Fruit fly (Drosophila melanogaster) whole organism, embryonic: ENCODE data around the gene CG7556.

Experiments
- Adf1 ChIP-seq: fragments of 200-800 bp; sonication (Bioruptor generic); IDR thresholded peaks from 2 replicates; pipeline ENCODE4 v1.3.6; 2022; ENCODE audit warnings: missing biosample characterization, missing genetic modification characterization
- Atf6 ChIP-seq: fragments of 200-800 bp; sonication (Bioruptor generic); IDR thresholded peaks from 2 replicates; pipeline ENCODE4 v1.3.6; 2022; ENCODE audit warnings: missing biosample characterization, missing genetic modification characterization
- CG10321 ChIP-seq: fragments of 200-800 bp; sonication (Bioruptor generic); IDR thresholded peaks from 2 replicates; pipeline ENCODE4 v1.3.6; 2022; ENCODE audit warnings: missing biosample characterization, missing genetic modification characterization
- CG11504 ChIP-seq: fragments of 200-800 bp; sonication (Bioruptor generic); optimal IDR thresholded peaks from 3 replicates; lab custom pipeline; 2019; ENCODE audit warnings: missing biosample characterization, mild to moderate bottlenecking, missing genetic modification characterization, moderate library complexity
- CG11560 ChIP-seq: fragments of 200-800 bp; sonication (Bioruptor generic); IDR thresholded peaks from 3 replicates; pipeline ENCODE4 v1.3.6; 2022; ENCODE audit warnings: missing biosample characterization, missing genetic modification characterization
- CG11723 ChIP-seq: fragments of 200-800 bp; sonication (Bioruptor generic); optimal IDR thresholded peaks from 2 replicates; lab custom pipeline; 2017; ENCODE audit warnings: missing biosample characterization, mild to moderate bottlenecking, missing genetic modification characterization
- CG12299 ChIP-seq: fragments of 200-800 bp; sonication (Bioruptor generic); optimal IDR thresholded peaks from 2 replicates; lab custom pipeline; 2018; ENCODE audit warnings: missing biosample characterization, mild to moderate bottlenecking, missing genetic modification characterization
- CG13424 ChIP-seq: fragments of 200-800 bp; sonication (Bioruptor generic); optimal IDR thresholded peaks from 2 replicates; lab custom pipeline; 2019; ENCODE audit warnings: missing biosample characterization, mild to moderate bottlenecking, missing genetic modification characterization, moderate library complexity
- CG14710 ChIP-seq: fragments of 200-800 bp; sonication (Bioruptor generic); optimal IDR thresholded peaks from 3 replicates; lab custom pipeline; 2019; ENCODE audit warnings: missing biosample characterization, mild to moderate bottlenecking, missing genetic modification characterization, moderate library complexity
- CG4282 ChIP-seq: fragments of 200-800 bp; sonication (Bioruptor generic); optimal IDR thresholded peaks from 2 replicates; lab custom pipeline; 2016; ENCODE audit warnings: missing biosample characterization, missing genetic modification characterization
- CG4854 ChIP-seq: fragments of 200-800 bp; sonication (Bioruptor generic); optimal IDR thresholded peaks from 2 replicates; lab custom pipeline; 2016; ENCODE audit warnings: missing biosample characterization, missing genetic modification characterization, inconsistent platforms
- CG7372 ChIP-seq: fragments of 200-800 bp; sonication (Bioruptor generic); IDR thresholded peaks from 2 replicates; pipeline ENCODE4 v1.3.6; 2022; ENCODE audit warnings: missing biosample characterization, missing genetic modification characterization
- CG8765 ChIP-seq: fragments of 200-800 bp; sonication (Bioruptor generic); IDR thresholded peaks from 2 replicates; pipeline ENCODE4 v1.3.6; 2022; ENCODE audit warnings: missing biosample characterization, missing genetic modification characterization
- CG8924 ChIP-seq: fragments of 200-800 bp; optimal IDR thresholded peaks from 3 replicates; lab custom pipeline; 2019; ENCODE audit warnings: missing biosample characterization, mild to moderate bottlenecking, missing genetic modification characterization, moderate library complexity
- Chrac-16 ChIP-seq: fragments of 200-800 bp; sonication (Bioruptor generic); optimal IDR thresholded peaks from 3 replicates; lab custom pipeline; 2016; ENCODE audit warnings: missing biosample characterization, missing genetic modification characterization
- CrebB ChIP-seq: fragments of 200-800 bp; sonication (Bioruptor generic); optimal IDR thresholded peaks from 3 replicates; lab custom pipeline; 2018; ENCODE audit warnings: missing biosample characterization, mild to moderate bottlenecking, missing genetic modification characterization
- Doc2 ChIP-seq: fragments of 200-800 bp; sonication (Bioruptor generic); IDR thresholded peaks from 2 replicates; pipeline ENCODE4 v1.3.6; 2022; ENCODE audit warnings: missing biosample characterization, missing genetic modification characterization
- Dp ChIP-seq: fragments of 200-800 bp; sonication (Bioruptor generic); optimal IDR thresholded peaks from 2 replicates; lab custom pipeline; 2018; ENCODE audit warnings: missing biosample characterization, mild to moderate bottlenecking, missing genetic modification characterization, moderate library complexity
- Drgx ChIP-seq: fragments of 200-800 bp; sonication (Bioruptor generic); IDR thresholded peaks from 2 replicates; pipeline ENCODE4 v1.3.6; 2022; ENCODE audit warnings: missing biosample characterization, missing genetic modification characterization
- HLH4C ChIP-seq: fragments of 200-800 bp; sonication (Bioruptor generic); IDR thresholded peaks from 3 replicates; pipeline ENCODE4 v1.3.6; 2022; ENCODE audit warnings: missing biosample characterization, missing genetic modification characterization; ENCODE audit not compliant: partially characterized antibody
- Hmr ChIP-seq: fragments of 200-800 bp; sonication (Bioruptor generic); optimal IDR thresholded peaks from 3 replicates; lab custom pipeline; 2017; ENCODE audit warnings: mild to moderate bottlenecking, missing biosample characterization, missing genetic modification reagents, missing genetic modification characterization
- Kr ChIP-seq: fragments of 200-800 bp; sonication (Bioruptor generic); optimal IDR thresholded peaks from 2 replicates; lab custom pipeline; 2017; ENCODE audit warnings: missing biosample characterization, mild to moderate bottlenecking, missing genetic modification characterization
- MESR4 ChIP-seq: fragments of 200-800 bp; sonication (Bioruptor generic); optimal IDR thresholded peaks from 2 replicates; lab custom pipeline; 2018; ENCODE audit warnings: missing biosample characterization, mild to moderate bottlenecking, missing genetic modification characterization, moderate library complexity
- Mes4 ChIP-seq: fragments of 200-800 bp; sonication (Bioruptor generic); optimal IDR thresholded peaks from 2 replicates; lab custom pipeline; 2016; ENCODE audit warnings: missing biosample characterization, missing genetic modification characterization
- NC2β ChIP-seq: fragments of 200-800 bp; sonication (Bioruptor generic); optimal IDR thresholded peaks from 2 replicates; lab custom pipeline; 2016; ENCODE audit warnings: missing biosample characterization, missing genetic modification characterization
- Pdp1 ChIP-seq, 2 experiments: fragments of 200-800 bp; sonication (Bioruptor generic); optimal IDR thresholded peaks; 3 replicates each; lab custom pipeline; 2016; ENCODE audit warnings: missing biosample characterization in 2 of 2, missing genetic modification characterization in 2 of 2, mild to moderate bottlenecking in 1 of 2, moderate library complexity in 1 of 2
- Rfx ChIP-seq: fragments of 200-800 bp; sonication (Bioruptor generic); IDR thresholded peaks from 2 replicates; pipeline ENCODE4 v1.3.6; 2022; ENCODE audit warnings: missing biosample characterization, missing genetic modification characterization
- al ChIP-seq: fragments of 200-800 bp; sonication (Bioruptor generic); IDR thresholded peaks from 2 replicates; pipeline ENCODE4 v1.3.6; 2022; ENCODE audit warnings: missing biosample characterization, missing genetic modification characterization
- ato ChIP-seq: fragments of 200-800 bp; sonication (Bioruptor generic); IDR thresholded peaks from 2 replicates; pipeline ENCODE4 v1.3.6; 2022; ENCODE audit warnings: missing biosample characterization, missing genetic modification characterization; ENCODE audit not compliant: partially characterized antibody
- bigmax ChIP-seq: fragments of 200-800 bp; sonication (Bioruptor generic); optimal IDR thresholded peaks from 2 replicates; lab custom pipeline; 2018; ENCODE audit warnings: missing biosample characterization, mild to moderate bottlenecking, missing genetic modification characterization
- crp ChIP-seq, 2 experiments: fragments of 200-800 bp; sonication (Bioruptor generic); optimal IDR thresholded peaks; 2 replicates in 1 of 2; 3 replicates in 1 of 2; lab custom pipeline; 2017; ENCODE audit warnings: missing biosample characterization in 2 of 2, missing genetic modification characterization in 2 of 2, mild to moderate bottlenecking in 1 of 2, moderate library complexity in 1 of 2
- dati ChIP-seq: fragments of 200-800 bp; sonication (Bioruptor generic); IDR thresholded peaks from 2 replicates; pipeline ENCODE4 v1.3.6; 2022; ENCODE audit warnings: missing biosample characterization, missing genetic modification characterization
- dimm ChIP-seq: fragments of 200-800 bp; sonication (Bioruptor generic); IDR thresholded peaks from 2 replicates; pipeline ENCODE4 v1.3.6; 2022; ENCODE audit warnings: missing biosample characterization, missing genetic modification characterization
- gcm ChIP-seq: fragments of 200-800 bp; sonication (Bioruptor generic); optimal IDR thresholded peaks from 2 replicates; lab custom pipeline; 2019; ENCODE audit warnings: missing biosample characterization, mild to moderate bottlenecking, missing genetic modification characterization, moderate library complexity
- gfzf ChIP-seq: fragments of 200-800 bp; sonication (Bioruptor generic); optimal IDR thresholded peaks from 2 replicates; lab custom pipeline; 2016; ENCODE audit warnings: missing biosample characterization, mild to moderate bottlenecking, missing genetic modification characterization, moderate library complexity
- gro ChIP-seq: fragments of 200-800 bp; sonication (Bioruptor generic); optimal IDR thresholded peaks from 2 replicates; lab custom pipeline; 2016; ENCODE audit warnings: missing biosample characterization, missing genetic modification characterization
- ham ChIP-seq: fragments of 200-800 bp; sonication (Bioruptor generic); IDR thresholded peaks from 2 replicates; pipeline ENCODE4 v1.3.6; 2022; ENCODE audit warnings: missing biosample characterization, missing genetic modification characterization
- ind ChIP-seq: fragments of 200-800 bp; sonication (Bioruptor generic); optimal IDR thresholded peaks from 3 replicates; lab custom pipeline; 2016; ENCODE audit warnings: missing biosample characterization, missing genetic modification characterization
- knrl ChIP-seq: fragments of 200-800 bp; sonication (Bioruptor generic); IDR thresholded peaks from 3 replicates; pipeline ENCODE4 v1.3.6; 2022; ENCODE audit warnings: missing biosample characterization, missing genetic modification characterization; ENCODE audit not compliant: partially characterized antibody
- lab ChIP-seq: fragments of 200-800 bp; sonication (Bioruptor generic); optimal IDR thresholded peaks from 3 replicates; lab custom pipeline; 2017; ENCODE audit warnings: missing biosample characterization, missing genetic modification characterization, mild to moderate bottlenecking, moderate library complexity, missing genetic modification reagents
- pb ChIP-seq: fragments of 200-800 bp; sonication (Bioruptor generic); optimal IDR thresholded peaks from 3 replicates; lab custom pipeline; 2016; ENCODE audit warnings: missing biosample characterization, missing genetic modification characterization
- psq ChIP-seq: fragments of 200-800 bp; sonication (Bioruptor generic); optimal IDR thresholded peaks from 2 replicates; lab custom pipeline; 2017; ENCODE audit warnings: missing biosample characterization, missing genetic modification characterization
- run ChIP-seq: fragments of 200-800 bp; sonication (Bioruptor generic); optimal IDR thresholded peaks from 3 replicates; lab custom pipeline; 2018; ENCODE audit warnings: missing biosample characterization, mild to moderate bottlenecking, missing genetic modification characterization
- schlank ChIP-seq: fragments of 200-800 bp; sonication (Bioruptor generic); optimal IDR thresholded peaks from 2 replicates; lab custom pipeline; 2018; ENCODE audit warnings: missing biosample characterization, mild to moderate bottlenecking, missing genetic modification characterization
- tio ChIP-seq: fragments of 200-800 bp; sonication (Bioruptor generic); optimal IDR thresholded peaks from 2 replicates; lab custom pipeline; 2017; ENCODE audit warnings: missing biosample characterization, missing genetic modification characterization, inconsistent platforms
- toy ChIP-seq: fragments of 200-800 bp; sonication (Bioruptor generic); IDR thresholded peaks from 2 replicates; pipeline ENCODE4 v1.3.6; 2022; ENCODE audit warnings: missing biosample characterization, missing genetic modification characterization
- usp ChIP-seq: fragments of >200 bp; optimal IDR thresholded peaks from 2 replicates; lab custom pipeline; 2017; ENCODE audit warnings: missing biosample characterization, missing genetic modification characterization
- vfl ChIP-seq: fragments of 200-800 bp; sonication (Bioruptor generic); optimal IDR thresholded peaks from 2 replicates; lab custom pipeline; 2016; ENCODE audit warnings: missing biosample characterization, missing genetic modification characterization
- wek ChIP-seq: fragments of 200-800 bp; sonication (Bioruptor generic); optimal IDR thresholded peaks from 3 replicates; lab custom pipeline; 2018; ENCODE audit warnings: missing biosample characterization, mild to moderate bottlenecking, missing genetic modification characterization, moderate library complexity
- zfh1 ChIP-seq: fragments of 200-800 bp; sonication (Bioruptor generic); IDR thresholded peaks from 3 replicates; pipeline ENCODE4 v1.3.6; 2022; ENCODE audit warnings: missing biosample characterization, missing genetic modification characterization
- zfh2 ChIP-seq: fragments of 200-800 bp; sonication (Bioruptor generic); optimal IDR thresholded peaks from 2 replicates; lab custom pipeline; 2016; ENCODE audit warnings: missing biosample characterization, missing genetic modification characterization

Gene CG7556

dm6 chrX:19154998-19155397 lies 24.6 kb downstream of the CG7556 start (continued):
- TF ChIP-seq run (tag; lab: Kevin White, UChicago) (peak; percentile 30), knrl (GFP tag; lab: Robert Waterston, UW) (no peak), CG7372 (peak; percentile 56; the same call in 1 of the 2 replicates), toy (GFP tag; lab: Robert Waterston, UW) (no peak), CG13424 (tag; lab: Kevin White, UChicago) (peak; percentile 86), HLH4C (no peak), dimm (GFP tag; lab: Robert Waterston, UW) (peak; percentile 68), CG11504 (peak; percentile 85), pb (peak; percentile 87), al (no peak), Rfx (GFP tag; lab: Robert Waterston, UW) (peak; percentile 67), NC2β (GFP tag; lab: Kevin White, UChicago) (peak; percentile 90), CG12299 (peak; percentile 8), ham (GFP tag; lab: Robert Waterston, UW) (no peak), CG14710 (tag; lab: Kevin White, UChicago) (peak; percentile 93), CG11560 (tag; lab: Robert Waterston, UW) (0 out of 3 replicates have a peak, but pooled peaks have one; percentile 41), Pdp1 (GFP tag; optimal IDR thresholded peaks at IDR 0.05; lab: Kevin White, UChicago) (peak; percentile 82 to 93), zfh2 (no peak), Atf6 (GFP tag; lab: Robert Waterston, UW) (peak; percentile 56; the same call in 1 of the 2 replicates), Drgx (GFP tag; lab: Robert Waterston, UW) (peak; percentile 93), MESR4 (GFP tag; lab: Kevin White, UChicago) (peak; percentile 6), Dp (GFP tag; lab: Kevin White, UChicago) (no peak), dati (GFP tag; lab: Robert Waterston, UW) (peak; percentile 72), CG8924 (tag; lab: Kevin White, UChicago) (peak; percentile 91), CG4854 (GFP tag; lab: Kevin White, UChicago) (peak; percentile 73), bigmax (GFP tag; lab: Kevin White, UChicago) (no peak), CG4282 (GFP tag; lab: Kevin White, UChicago) (peak; percentile 53), usp (GFP tag; lab: Kevin White, UChicago) (no peak), gfzf (no peak), vfl (no peak), crp (GFP tag; optimal IDR thresholded peaks at IDR 0.05; lab: Kevin White, UChicago) (peak in 1 of 2 experiments; percentile 29), schlank (tag; lab: Kevin White, UChicago) (peak; percentile 23), Kr (GFP tag; lab: Kevin White, UChicago) (peak; percentile 15), Chrac-16 (GFP tag; lab: Kevin White, UChicago) (peak; percentile 87), zfh1 (GFP tag; lab: Robert Waterston, UW) (peak; percentile 95), CG8765 (GFP tag; lab: Robert Waterston, UW) (peak; percentile 83), Hmr (GFP tag; lab: Kevin White, UChicago) (peak; percentile 15), CG10321 (GFP tag; lab: Robert Waterston, UW) (no peak), ato (no peak), CrebB (tag; lab: Kevin White, UChicago) (peak; percentile 70), ind (GFP tag; lab: Kevin White, UChicago) (peak; percentile 71), gcm (peak; percentile 88), lab (GFP tag; lab: Kevin White, UChicago) (peak; percentile 73), Adf1 (GFP tag; lab: Robert Waterston, UW) (no peak), tio (GFP tag; lab: Kevin White, UChicago) (peak; percentile 78), Doc2 (GFP tag; lab: Robert Waterston, UW) (no peak), psq (GFP tag; lab: Kevin White, UChicago) (peak; percentile 57), Mes4 (GFP tag; lab: Kevin White, UChicago) (peak; percentile 89), CG11723 (GFP tag; lab: Kevin White, UChicago) (peak; percentile 72), wek (GFP tag; lab: Kevin White, UChicago) (peak; percentile 67), gro (GFP tag; lab: Kevin White, UChicago) (peak; percentile 58)
